Worm (Caenorhabditis elegans): Measurements from ENCODE around the gene T15B7.1.

T15B7.1 gene

ce11 chrV:6888828-6889227, 46.3 kb downstream of the T15B7.1 start (continued):
- peak; percentile 83 for TF ChIP-seq Y48G9A.11 (GFP tag; IDR thresholded peaks at IDR 0.05)
- peak; percentile 55 for TF ChIP-seq F49E8.2 (tag; optimal IDR thresholded peaks at IDR 0.05; ENCODE audit: borderline replicate concordance)
- no peak for TF ChIP-seq attf-4 (tag; optimal IDR thresholded peaks at IDR 0.05)
- no peak for TF ChIP-seq T20F7.1 (GFP tag; optimal IDR thresholded peaks at IDR 0.05)
- peak; percentile 25 for TF ChIP-seq spr-3 (GFP tag; optimal IDR thresholded peaks at IDR 0.05)
- TF ChIP-seq Y75B8A.6 (GFP tag; IDR thresholded peaks at IDR 0.05): 0 out of 2 replicates have a peak, but pooled peaks have one; percentile 38
- peak; percentile 88 for TF ChIP-seq mes-2 (tag; optimal IDR thresholded peaks at IDR 0.05; ENCODE audit: poor library complexity, severe bottlenecking)
- no peak for TF ChIP-seq egl-27 (tag; optimal IDR thresholded peaks at IDR 0.05)
- no peak; the same call in 1 of the 2 replicates for TF ChIP-seq ceh-20 (GFP tag; IDR thresholded peaks at IDR 0.05)
- TF ChIP-seq dmd-6 (GFP tag; IDR thresholded peaks at IDR 0.05): peak; percentile 70
- peak; percentile 81; the same call in 1 of the 2 replicates for TF ChIP-seq dmd-8 (GFP tag; IDR thresholded peaks at IDR 0.05)
- TF ChIP-seq dve-1 (tag; optimal IDR thresholded peaks at IDR 0.05; ENCODE audit: insufficient read depth): peak; percentile 69
- TF ChIP-seq jun-1 (tag; optimal IDR thresholded peaks at IDR 0.05): peak; percentile 48
- no peak for TF ChIP-seq hlh-30 (tag; optimal IDR thresholded peaks at IDR 0.05; ENCODE audit: insufficient read depth)
- no peak for TF ChIP-seq ceh-82 (tag; optimal IDR thresholded peaks at IDR 0.05)
- TF ChIP-seq dpl-1 (GFP tag; optimal IDR thresholded peaks at IDR 0.05): peak; percentile 12
- peak; percentile 65 for TF ChIP-seq nhr-77 (tag; optimal IDR thresholded peaks at IDR 0.05)
- no peak for TF ChIP-seq unc-62 (GFP tag; optimal IDR thresholded peaks at IDR 0.05 in 1 of 2)
- no peak for TF ChIP-seq unc-62 (tag; optimal IDR thresholded peaks at IDR 0.05)
- no peak for TF ChIP-seq nhr-42 (GFP tag; IDR thresholded peaks at IDR 0.05)
- no peak for TF ChIP-seq ceh-62 (tag; optimal IDR thresholded peaks at IDR 0.05)
- TF ChIP-seq zag-1 (tag; optimal IDR thresholded peaks at IDR 0.05): no peak
- TF ChIP-seq zfp-2 (tag; optimal IDR thresholded peaks at IDR 0.05): no peak
- no peak for TF ChIP-seq unc-39 (tag; optimal IDR thresholded peaks at IDR 0.05)
- TF ChIP-seq hmg-1.1 (GFP tag; IDR thresholded peaks at IDR 0.05): peak; percentile 84
- no peak for TF ChIP-seq snpc-4 (tag; optimal IDR thresholded peaks at IDR 0.05)
- TF ChIP-seq Y5F2A.4 (GFP tag; optimal IDR thresholded peaks at IDR 0.05): peak; percentile 76
- peak; percentile 79 for TF ChIP-seq snpc-1.2 (GFP tag; IDR thresholded peaks at IDR 0.05)
- peak; percentile 71 for TF ChIP-seq F26F4.8 (GFP tag; conservative IDR thresholded peaks at IDR 0.05)
- TF ChIP-seq daf-16 (GFP tag; optimal IDR thresholded peaks at IDR 0.05): peak; percentile 19 to 85
- TF ChIP-seq daf-16 (tag; optimal IDR thresholded peaks at IDR 0.05): peak; percentile 64
- TF ChIP-seq zip-11 (GFP tag; IDR thresholded peaks at IDR 0.05): peak; percentile 59; the same call in 1 of the 2 replicates
- peak; percentile 80 for TF ChIP-seq T26A8.4 (GFP tag; IDR thresholded peaks at IDR 0.05)
- TF ChIP-seq madf-5 (GFP tag; IDR thresholded peaks at IDR 0.05): peak in 1 of 2 experiments; percentile 79; a peak in 1 of 4 replicates
- no peak for TF ChIP-seq tag-97 (GFP tag; IDR thresholded peaks at IDR 0.05)
- peak; percentile 62; the same call in 1 of the 2 replicates for TF ChIP-seq zfp-3 (GFP tag; conservative IDR thresholded peaks at IDR 0.05)
- peak; percentile 75 for TF ChIP-seq nhr-48 (tag; optimal IDR thresholded peaks at IDR 0.05)
- TF ChIP-seq lin-38 (GFP tag; IDR thresholded peaks at IDR 0.05): peak; percentile 77
- peak; percentile 73 for TF ChIP-seq ctbp-1 (GFP tag; IDR thresholded peaks at IDR 0.05)
- peak; percentile 48 for TF ChIP-seq unc-130 (GFP tag; optimal IDR thresholded peaks at IDR 0.05)
- TF ChIP-seq daf-8 (GFP tag; IDR thresholded peaks at IDR 0.05): no peak
- no peak for TF ChIP-seq nhr-76 (tag; optimal IDR thresholded peaks at IDR 0.05)
- TF ChIP-seq saeg-2 (GFP tag; IDR thresholded peaks at IDR 0.05): no peak
- TF ChIP-seq lin-15B (tag; optimal IDR thresholded peaks at IDR 0.05): no peak
- peak; percentile 67 for TF ChIP-seq F10B5.3 (tag; optimal IDR thresholded peaks at IDR 0.05)
- TF ChIP-seq nhr-10 (tag; optimal IDR thresholded peaks at IDR 0.05): no peak
- TF ChIP-seq F37D6.2 (tag; optimal IDR thresholded peaks at IDR 0.05): peak; percentile 20
- peak; percentile 86 for TF ChIP-seq sdz-12 (GFP tag; optimal IDR thresholded peaks at IDR 0.05)
- peak; percentile 66 for TF ChIP-seq arid-1 (GFP tag; conservative IDR thresholded peaks at IDR 0.05)
- no peak for TF ChIP-seq nhr-41 (GFP tag; IDR thresholded peaks at IDR 0.05)
- peak; percentile 71 for TF ChIP-seq tra-1 (GFP tag; IDR thresholded peaks at IDR 0.05)
- no peak for TF ChIP-seq ZK546.5 (tag; optimal IDR thresholded peaks at IDR 0.05)
